Fruit fly (Drosophila melanogaster): Measurements from ENCODE around the gene CG44475.

The CG44475 gene

DNA sequence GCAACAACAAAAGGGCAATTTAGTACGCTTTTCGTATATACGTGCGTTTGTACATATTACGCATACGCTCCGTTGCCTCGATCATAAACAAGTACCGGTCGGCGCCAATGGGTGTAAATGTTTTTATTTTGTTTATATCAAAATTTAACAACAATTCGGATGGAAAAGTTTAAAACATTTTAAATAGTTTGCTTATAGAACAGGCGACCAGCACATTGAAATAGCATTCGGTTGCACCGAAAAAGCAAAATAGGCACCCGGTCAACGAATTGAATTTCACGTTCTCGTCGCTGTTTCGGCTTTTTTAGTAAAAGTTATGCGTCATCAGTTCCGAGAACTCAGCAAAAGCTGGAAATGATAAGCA is 30.7 kb upstream of the CG44475 start (continued):
- TF ChIP-seq zf30C (GFP tag; optimal IDR thresholded peaks at IDR 0.05) (no peak), CG12104 (GFP tag; optimal IDR thresholded peaks at IDR 0.05) (no peak), CG6175 (GFP tag; IDR thresholded peaks at IDR 0.05) (0 out of 3 replicates have a peak, but pooled peaks have one; percentile 22), Dbx (GFP tag; IDR thresholded peaks at IDR 0.05) (no peak), Doc2 (GFP tag; IDR thresholded peaks at IDR 0.05) (no peak), CG1832 (GFP tag; optimal IDR thresholded peaks at IDR 0.05) (no peak), Max (GFP tag; optimal IDR thresholded peaks at IDR 0.05) (no peak), tup (GFP tag; optimal IDR thresholded peaks at IDR 0.05) (no peak), Sin3A (optimal IDR thresholded peaks at IDR 0.05) (no peak), CG10431 (GFP tag; optimal IDR thresholded peaks at IDR 0.05) (no peak), CG14860 (GFP tag; IDR thresholded peaks at IDR 0.05; ENCODE audit: partially characterized antibody) (no peak), CG1529 (GFP tag; optimal IDR thresholded peaks at IDR 0.05) (no peak), bcd (GFP tag; optimal IDR thresholded peaks at IDR 0.05) (no peak), CG12071 (GFP tag; optimal IDR thresholded peaks at IDR 0.05) (no peak), Camta (GFP tag; optimal IDR thresholded peaks at IDR 0.05) (no peak), tx (GFP tag; optimal IDR thresholded peaks at IDR 0.05) (no peak), cwo (GFP tag; optimal IDR thresholded peaks at IDR 0.05) (peak; percentile 69), CG15269 (tag; optimal IDR thresholded peaks at IDR 0.05) (no peak), CG7372 (GFP tag; IDR thresholded peaks at IDR 0.05) (peak; percentile 91), CG8281 (tag; optimal IDR thresholded peaks at IDR 0.05) (no peak), Deaf1 (tag; optimal IDR thresholded peaks at IDR 0.05) (peak; percentile 83), CG9437 (GFP tag; optimal IDR thresholded peaks at IDR 0.05) (no peak), vfl (GFP tag; optimal IDR thresholded peaks at IDR 0.05) (no peak), ems (GFP tag; optimal IDR thresholded peaks at IDR 0.05) (no peak), dmrt11E (tag; optimal IDR thresholded peaks at IDR 0.05) (no peak), CG11093 (GFP tag; IDR thresholded peaks at IDR 0.05) (no peak), hth (optimal IDR thresholded peaks at IDR 0.05) (no peak), sr (GFP tag; IDR thresholded peaks at IDR 0.05) (no peak), seq (GFP tag; IDR thresholded peaks at IDR 0.05) (no peak), peb (GFP tag; IDR thresholded peaks at IDR 0.05) (no peak), Myb (GFP tag; optimal IDR thresholded peaks at IDR 0.05) (no peak), E2f1 (GFP tag; IDR thresholded peaks at IDR 0.05) (no peak), Ets97D (GFP tag; optimal IDR thresholded peaks at IDR 0.05) (no peak), YL-1 (GFP tag; optimal IDR thresholded peaks at IDR 0.05) (no peak), CG7963 (GFP tag; IDR thresholded peaks at IDR 0.05; ENCODE audit: partially characterized antibody) (no peak), CG14965 (GFP tag; optimal IDR thresholded peaks at IDR 0.05; ENCODE audit: borderline replicate concordance) (no peak)

DNA sequence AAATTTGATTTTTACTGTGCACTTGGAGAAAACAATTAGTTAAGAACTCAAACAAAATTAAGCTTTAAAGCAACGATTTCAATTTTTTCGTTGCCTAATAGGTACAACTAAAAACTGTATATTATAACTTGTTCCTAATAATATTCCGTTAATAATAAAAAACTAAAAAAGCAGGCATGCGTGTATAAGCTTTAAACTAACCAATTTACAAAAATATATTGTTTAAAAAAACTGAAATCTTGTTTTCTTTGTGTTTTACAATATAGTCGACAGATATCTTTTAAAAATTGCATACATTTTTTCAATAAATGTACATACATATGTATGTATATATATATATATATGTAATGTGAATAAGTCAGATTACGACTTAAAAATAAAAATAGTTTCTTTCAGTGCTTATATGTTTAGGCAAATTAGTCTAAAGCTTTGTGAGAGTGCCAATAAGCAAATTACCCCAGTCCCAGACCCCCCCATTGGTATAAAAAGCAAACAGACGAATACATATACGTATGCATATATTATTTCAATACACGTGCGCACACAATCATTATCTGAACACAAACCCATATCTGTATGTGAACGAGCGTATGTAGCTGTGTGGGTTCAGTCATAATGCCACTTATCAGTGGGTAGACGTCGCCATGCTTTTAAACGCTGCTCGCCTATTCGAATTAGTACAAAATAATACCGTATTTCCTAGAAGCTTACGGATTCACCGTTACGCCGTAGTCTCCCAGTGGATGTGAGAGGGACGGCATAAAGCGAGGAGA is 30.1 kb upstream of the CG44475 start:
- TF ChIP-seq CG14965 (GFP tag; optimal IDR thresholded peaks at IDR 0.05; ENCODE audit: borderline replicate concordance) (no peak), Fer1 (GFP tag; optimal IDR thresholded peaks at IDR 0.05) (peak; percentile 35), CG1647 (GFP tag; optimal IDR thresholded peaks at IDR 0.05) (no peak), lab (GFP tag; optimal IDR thresholded peaks at IDR 0.05) (peak; percentile 60), Doc3 (GFP tag; IDR thresholded peaks at IDR 0.05; ENCODE audit: partially characterized antibody) (no peak), Taf1 (GFP tag; IDR thresholded peaks at IDR 0.05) (no peak), croc (GFP tag; conservative IDR thresholded peaks at IDR 0.05) (peak; percentile 48; the same call in 1 of the 3 replicates), unc-4 (GFP tag; IDR thresholded peaks at IDR 0.05; ENCODE audit: partially characterized antibody) (peak; percentile 22; the same call in 1 of the 2 replicates), ranshi (GFP tag; IDR thresholded peaks at IDR 0.05) (no peak), CG15269 (tag; optimal IDR thresholded peaks at IDR 0.05) (peak; percentile 83), stc (GFP tag; IDR thresholded peaks at IDR 0.05) (no peak; the same call in 1 of the 2 replicates), CG9215 (GFP tag; IDR thresholded peaks at IDR 0.05) (peak; percentile 49), CG15011 (GFP tag; optimal IDR thresholded peaks at IDR 0.05) (no peak), sd (tag; optimal IDR thresholded peaks at IDR 0.05) (peak; percentile 72), CG14441 (GFP tag; IDR thresholded peaks at IDR 0.05) (peak; percentile 34; the same call in 1 of the 2 replicates), pfk (GFP tag; optimal IDR thresholded peaks at IDR 0.05) (no peak), Mes4 (GFP tag; optimal IDR thresholded peaks at IDR 0.05) (no peak), zfh1 (GFP tag; IDR thresholded peaks at IDR 0.05) (no peak)

Measured in whole organism, embryonic.